Worm (Caenorhabditis elegans): ENCODE measurements around the gene cst-1.

The cst-1 gene

ce11 chrX:4391680-4392079, 52.2 kb downstream of the cst-1 start:
- no peak for TF ChIP-seq nhr-129 (tag; optimal IDR thresholded peaks at IDR 0.05)
- TF ChIP-seq snpc-4 (tag; optimal IDR thresholded peaks at IDR 0.05): no peak
- TF ChIP-seq F13H6.1 (tag; optimal IDR thresholded peaks at IDR 0.05): no peak
- peak; percentile 10 for TF ChIP-seq Y55F3AM.14 (GFP tag; optimal IDR thresholded peaks at IDR 0.05)

All from whole organism, L2 larva.